Fruit fly (Drosophila melanogaster) whole organism, embryonic: ENCODE measurements around the gene beta4GalT7.

Experiments used
- Abd-B ChIP-seq: fragments of 200-800 bp; sonication (Bioruptor generic); optimal IDR thresholded peaks from 2 replicates; lab custom pipeline; 2018; ENCODE audit warnings: missing biosample characterization, mild to moderate bottlenecking, missing genetic modification characterization, moderate library complexity
- Atf-2 ChIP-seq: fragments of 200-800 bp; sonication (Bioruptor generic); optimal IDR thresholded peaks from 2 replicates; lab custom pipeline; 2016; ENCODE audit warnings: missing biosample characterization, missing genetic modification characterization
- CG10209 ChIP-seq: fragments of 200-800 bp; sonication (Bioruptor generic); optimal IDR thresholded peaks from 3 replicates; lab custom pipeline; 2017; ENCODE audit warnings: missing biosample characterization, mild to moderate bottlenecking, missing genetic modification characterization, missing genetic modification reagents
- CG10654 ChIP-seq: fragments of 200-800 bp; sonication (Bioruptor generic); optimal IDR thresholded peaks from 2 replicates; lab custom pipeline; 2016; ENCODE audit warnings: missing biosample characterization, missing genetic modification characterization
- CG10979 ChIP-seq: fragments of 200-800 bp; sonication (Bioruptor generic); optimal IDR thresholded peaks from 2 replicates; lab custom pipeline; 2018; ENCODE audit warnings: missing biosample characterization, mild to moderate bottlenecking, missing genetic modification characterization, moderate library complexity
- CG11456 ChIP-seq: fragments of 200-800 bp; sonication (Bioruptor generic); IDR thresholded peaks from 3 replicates; pipeline ENCODE4 v1.3.6; 2022; ENCODE audit warnings: missing biosample characterization, missing genetic modification characterization
- CG12744 ChIP-seq: fragments of 200-800 bp; sonication (Bioruptor generic); optimal IDR thresholded peaks from 2 replicates; lab custom pipeline; 2016; ENCODE audit warnings: missing biosample characterization, missing genetic modification characterization
- CG13287 ChIP-seq: fragments of 200-800 bp; sonication (Bioruptor generic); IDR thresholded peaks from 2 replicates; pipeline ENCODE4 v1.3.6; 2022; ENCODE audit warnings: missing biosample characterization, missing genetic modification characterization; ENCODE audit not compliant: partially characterized antibody
- CG13775 ChIP-seq: fragments of 200-800 bp; sonication (Bioruptor generic); optimal IDR thresholded peaks from 3 replicates; lab custom pipeline; 2017; ENCODE audit warnings: missing biosample characterization, mild to moderate bottlenecking, missing genetic modification characterization
- CG17359 ChIP-seq: fragments of 200-800 bp; sonication (Bioruptor generic); optimal IDR thresholded peaks from 3 replicates; lab custom pipeline; 2018; ENCODE audit warnings: missing biosample characterization, mild to moderate bottlenecking, missing genetic modification characterization, moderate library complexity
- CG18011 ChIP-seq: fragments of 200-800 bp; sonication (Bioruptor generic); optimal IDR thresholded peaks from 2 replicates; lab custom pipeline; 2017; ENCODE audit warnings: missing biosample characterization, missing genetic modification characterization, mild to moderate bottlenecking, moderate library complexity, missing genotype
- CG2199 ChIP-seq: fragments of 200-800 bp; sonication (Bioruptor generic); IDR thresholded peaks from 3 replicates; pipeline ENCODE4 v1.3.6; 2022; ENCODE audit warnings: missing biosample characterization, missing genetic modification characterization
- CG2202 ChIP-seq: fragments of 200-800 bp; sonication (Bioruptor generic); optimal IDR thresholded peaks from 2 replicates; lab custom pipeline; 2018; ENCODE audit warnings: missing biosample characterization, mild to moderate bottlenecking, missing genetic modification characterization
- CG30020 ChIP-seq: fragments of 200-800 bp; optimal IDR thresholded peaks from 2 replicates; lab custom pipeline; 2019; ENCODE audit warnings: missing biosample characterization, mild to moderate bottlenecking, missing genetic modification characterization, moderate library complexity
- CG33557 ChIP-seq: fragments of 200-800 bp; sonication (Bioruptor generic); optimal IDR thresholded peaks from 2 replicates; lab custom pipeline; 2019; ENCODE audit warnings: missing biosample characterization, mild to moderate bottlenecking, missing genetic modification characterization, moderate library complexity
- CG9797 ChIP-seq: fragments of 200-800 bp; sonication (Bioruptor generic); optimal IDR thresholded peaks from 3 replicates; lab custom pipeline; 2018; ENCODE audit warnings: missing biosample characterization, mild to moderate bottlenecking, missing genetic modification characterization
- CG9876 ChIP-seq: fragments of 200-800 bp; sonication (Bioruptor generic); optimal IDR thresholded peaks from 2 replicates; lab custom pipeline; 2016; ENCODE audit warnings: missing biosample characterization, missing genetic modification characterization
- CoRest ChIP-seq: fragments of 200-800 bp; sonication (Bioruptor generic); optimal IDR thresholded peaks from 3 replicates; lab custom pipeline; 2018; ENCODE audit warnings: missing biosample characterization, mild to moderate bottlenecking, missing genetic modification characterization, moderate library complexity
- Dek ChIP-seq: fragments of 200-800 bp; sonication (Bioruptor generic); optimal IDR thresholded peaks from 3 replicates; lab custom pipeline; 2019; ENCODE audit warnings: missing biosample characterization, mild to moderate bottlenecking, missing genetic modification characterization, moderate library complexity
- Dip2 ChIP-seq: fragments of 200-800 bp; sonication (Bioruptor generic); IDR thresholded peaks from 2 replicates; pipeline ENCODE4 v1.3.6; 2022; ENCODE audit warnings: missing biosample characterization, missing genetic modification characterization
- Ets97D ChIP-seq: fragments of 200-800 bp; sonication (Bioruptor generic); optimal IDR thresholded peaks from 3 replicates; lab custom pipeline; 2016; ENCODE audit warnings: missing biosample characterization, missing genetic modification characterization
- HLH4C ChIP-seq: fragments of 200-800 bp; sonication (Bioruptor generic); IDR thresholded peaks from 3 replicates; pipeline ENCODE4 v1.3.6; 2022; ENCODE audit warnings: missing biosample characterization, missing genetic modification characterization; ENCODE audit not compliant: partially characterized antibody
- Jarid2 ChIP-seq: fragments of 200-800 bp; sonication (Bioruptor generic); optimal IDR thresholded peaks from 3 replicates; lab custom pipeline; 2017; ENCODE audit warnings: mild to moderate bottlenecking, missing biosample characterization, missing genetic modification reagents, missing genetic modification characterization
- PHDP ChIP-seq: fragments of 200-800 bp; sonication (Bioruptor generic); optimal IDR thresholded peaks from 3 replicates; lab custom pipeline; 2018; ENCODE audit warnings: missing biosample characterization, mild to moderate bottlenecking, missing genetic modification characterization, moderate library complexity
- Ptx1 ChIP-seq: fragments of 200-800 bp; sonication (Bioruptor generic); IDR thresholded peaks from 2 replicates; pipeline ENCODE4 v1.3.6; 2022; ENCODE audit warnings: missing biosample characterization, missing genetic modification characterization
- Scr ChIP-seq: fragments of 200-800 bp; sonication (Bioruptor generic); IDR thresholded peaks from 2 replicates; pipeline ENCODE4 v1.3.6; 2022; ENCODE audit warnings: missing biosample characterization, missing genetic modification characterization; ENCODE audit not compliant: partially characterized antibody
- TFAM ChIP-seq: fragments of 200-800 bp; sonication (Bioruptor generic); optimal IDR thresholded peaks from 2 replicates; lab custom pipeline; 2017; ENCODE audit warnings: missing biosample characterization, missing genetic modification characterization, inconsistent platforms
- Tbp ChIP-seq: fragments of >200 bp; optimal IDR thresholded peaks from 2 replicates; lab custom pipeline; 2018; ENCODE audit warnings: missing biosample characterization, missing genetic modification characterization
- Xrp1 ChIP-seq: fragments of 200-800 bp; sonication (Bioruptor generic); IDR thresholded peaks from 2 replicates; pipeline ENCODE4 v1.3.6; 2022; ENCODE audit warnings: missing biosample characterization, missing genetic modification characterization
- ac ChIP-seq: fragments of 200-800 bp; sonication (Bioruptor generic); optimal IDR thresholded peaks from 3 replicates; lab custom pipeline; 2017; ENCODE audit warnings: missing biosample characterization, mild to moderate bottlenecking, missing genetic modification characterization
- al ChIP-seq: fragments of 200-800 bp; sonication (Bioruptor generic); IDR thresholded peaks from 2 replicates; pipeline ENCODE4 v1.3.6; 2022; ENCODE audit warnings: missing biosample characterization, missing genetic modification characterization
- amos ChIP-seq: fragments of 200-800 bp; sonication (Bioruptor generic); IDR thresholded peaks from 2 replicates; pipeline ENCODE4 v1.3.6; 2022; ENCODE audit warnings: missing biosample characterization, missing genetic modification characterization; ENCODE audit not compliant: partially characterized antibody
- bcd ChIP-seq: fragments of 200-800 bp; sonication (Bioruptor generic); optimal IDR thresholded peaks from 2 replicates; lab custom pipeline; 2017; ENCODE audit warnings: missing biosample characterization, mild to moderate bottlenecking, missing genetic modification characterization
- bowl ChIP-seq: fragments of 200-800 bp; sonication (Bioruptor generic); IDR thresholded peaks from 2 replicates; pipeline ENCODE4 v1.3.6; 2022; ENCODE audit warnings: missing biosample characterization, missing genetic modification characterization
- caup ChIP-seq: fragments of 200-800 bp; sonication (Bioruptor generic); optimal IDR thresholded peaks from 3 replicates; lab custom pipeline; 2017; ENCODE audit warnings: missing biosample characterization, mild to moderate bottlenecking, missing genetic modification characterization, moderate library complexity; ENCODE audit not compliant: severe bottlenecking
- chif ChIP-seq, 2 experiments: fragments of 200-800 bp; sonication (Bioruptor generic); optimal IDR thresholded peaks; 3 replicates each; lab custom pipeline; 2016; ENCODE audit warnings: missing biosample characterization in 2 of 2, missing genetic modification characterization in 2 of 2
- dmrt99B ChIP-seq: fragments of 200-800 bp; sonication (Bioruptor generic); optimal IDR thresholded peaks from 2 replicates; lab custom pipeline; 2018; ENCODE audit warnings: missing biosample characterization, mild to moderate bottlenecking, missing genetic modification characterization, moderate library complexity
- ftz-f1 ChIP-seq: fragments of 200-800 bp; sonication (Bioruptor generic); optimal IDR thresholded peaks from 2 replicates; lab custom pipeline; 2016; ENCODE audit warnings: missing biosample characterization, missing genetic modification characterization
- fu2 ChIP-seq: fragments of 200-800 bp; sonication (Bioruptor generic); optimal IDR thresholded peaks from 2 replicates; lab custom pipeline; 2016; ENCODE audit warnings: missing biosample characterization, missing genetic modification characterization
- grau ChIP-seq: fragments of 200-800 bp; optimal IDR thresholded peaks from 3 replicates; lab custom pipeline; 2019; ENCODE audit warnings: missing biosample characterization, mild to moderate bottlenecking, missing genetic modification characterization, moderate library complexity
- jigr1 ChIP-seq: fragments of 200-800 bp; sonication (Bioruptor generic); IDR thresholded peaks from 3 replicates; pipeline ENCODE4 v1.3.6; 2022; ENCODE audit warnings: missing biosample characterization, missing genetic modification characterization
- jumu ChIP-seq: fragments of 200-800 bp; sonication (Bioruptor generic); optimal IDR thresholded peaks from 3 replicates; lab custom pipeline; 2016; ENCODE audit warnings: missing biosample characterization, missing genetic modification characterization
- kay ChIP-seq: fragments of 200-800 bp; sonication (Bioruptor generic); optimal IDR thresholded peaks from 2 replicates; lab custom pipeline; 2016; ENCODE audit warnings: missing biosample characterization, missing genetic modification characterization
- pho ChIP-seq: fragments of 200-800 bp; sonication (Bioruptor generic); optimal IDR thresholded peaks from 2 replicates; lab custom pipeline; 2016; ENCODE audit warnings: missing biosample characterization, missing genetic modification characterization
- pum ChIP-seq: fragments of 200-800 bp; sonication (Bioruptor generic); optimal IDR thresholded peaks from 2 replicates; lab custom pipeline; 2016; ENCODE audit warnings: missing biosample characterization, missing genetic modification characterization
- ranshi ChIP-seq: fragments of 200-800 bp; sonication (Bioruptor generic); IDR thresholded peaks from 2 replicates; pipeline ENCODE4 v1.3.6; 2022; ENCODE audit warnings: missing biosample characterization, missing genetic modification characterization
- rib ChIP-seq: fragments of 200-800 bp; sonication (Bioruptor generic); IDR thresholded peaks from 2 replicates; pipeline ENCODE4 v1.3.6; 2022; ENCODE audit warnings: missing biosample characterization, missing genetic modification characterization
- sens-2 ChIP-seq: fragments of 200-800 bp; sonication (Bioruptor generic); IDR thresholded peaks from 2 replicates; pipeline ENCODE4 v1.3.6; 2022; ENCODE audit warnings: missing biosample characterization, missing genetic modification characterization
- sim ChIP-seq: fragments of 200-800 bp; sonication (Bioruptor generic); IDR thresholded peaks from 2 replicates; pipeline ENCODE4 v1.3.6; 2022; ENCODE audit warnings: missing biosample characterization, missing genetic modification characterization
- vnd ChIP-seq: fragments of 200-800 bp; sonication (Bioruptor generic); IDR thresholded peaks from 3 replicates; pipeline ENCODE4 v1.3.6; 2022; ENCODE audit warnings: missing biosample characterization, missing genetic modification characterization; ENCODE audit not compliant: partially characterized antibody
- wor ChIP-seq: fragments of 200-800 bp; sonication (Bioruptor generic); IDR thresholded peaks from 2 replicates; pipeline ENCODE4 v1.3.6; 2022; ENCODE audit warnings: missing biosample characterization, missing genetic modification characterization

The beta4GalT7 gene

dm6 chr3R:25039028-25039476, 16.0 kb downstream of the beta4GalT7 start, which contains the start of the genes Ythdf and bai (continued):
- TF ChIP-seq vnd (GFP tag; lab: Robert Waterston, UW) = peak; percentile 83
- TF ChIP-seq CG30020 (tag; lab: Kevin White, UChicago) = peak; percentile 60
- TF ChIP-seq CG2202 = no peak
- TF ChIP-seq CG10979 (tag; lab: Kevin White, UChicago) = peak; percentile 1
- TF ChIP-seq CG11456 (GFP tag; lab: Robert Waterston, UW) = 0 out of 3 replicates have a peak, but pooled peaks have one; percentile 47
- TF ChIP-seq CG9876 (GFP tag; lab: Kevin White, UChicago) = no peak
- TF ChIP-seq grau (tag; lab: Kevin White, UChicago) = no peak
- peak; percentile 91 for TF ChIP-seq CG13287 (GFP tag; lab: Robert Waterston, UW)
- TF ChIP-seq bowl (GFP tag; lab: Robert Waterston, UW) = no peak
- TF ChIP-seq CoRest (tag; lab: Kevin White, UChicago) = no peak
- TF ChIP-seq HLH4C (GFP tag; lab: Robert Waterston, UW) = peak; percentile 80
- no peak for TF ChIP-seq sim (GFP tag; lab: Robert Waterston, UW)
- no peak for TF ChIP-seq CG2199 (GFP tag; lab: Robert Waterston, UW)
- no peak for TF ChIP-seq Xrp1
- no peak for TF ChIP-seq wor (GFP tag; lab: Robert Waterston, UW)
- peak; percentile 38 for TF ChIP-seq pho
- no peak for TF ChIP-seq CG10209 (GFP tag; lab: Kevin White, UChicago)
- no peak for TF ChIP-seq jigr1 (GFP tag; lab: Robert Waterston, UW)
- no peak for TF ChIP-seq dmrt99B (tag; lab: Kevin White, UChicago)
- no peak for TF ChIP-seq Dip2 (GFP tag; lab: Robert Waterston, UW)
- peak; percentile 30 for TF ChIP-seq jumu
- no peak for TF ChIP-seq TFAM (GFP tag; lab: Kevin White, UChicago)
- peak; percentile 5 for TF ChIP-seq fu2 (GFP tag; lab: Kevin White, UChicago)
- TF ChIP-seq CG18011 (GFP tag; lab: Kevin White, UChicago) = no peak
- no peak for TF ChIP-seq caup (GFP tag; lab: Kevin White, UChicago)
- TF ChIP-seq PHDP (tag; lab: Kevin White, UChicago) = no peak
- no peak for TF ChIP-seq CG12744 (GFP tag; lab: Kevin White, UChicago)
- no peak for TF ChIP-seq sens-2 (GFP tag; lab: Robert Waterston, UW)
- TF ChIP-seq Ptx1 (GFP tag; lab: Robert Waterston, UW) = no peak
- TF ChIP-seq CG17359 (tag; lab: Kevin White, UChicago) = no peak
- no peak for TF ChIP-seq bcd (GFP tag; lab: Kevin White, UChicago)
- TF ChIP-seq CG10654 (GFP tag; lab: Kevin White, UChicago) = peak; percentile 18
- TF ChIP-seq Dek = no peak
- no peak for TF ChIP-seq Abd-B (GFP tag; lab: Kevin White, UChicago)
- peak; percentile 67 for TF ChIP-seq Ets97D (GFP tag; lab: Kevin White, UChicago)
- no peak for TF ChIP-seq Tbp (GFP tag; lab: Kevin White, UChicago)
- TF ChIP-seq CG13775 (GFP tag; lab: Kevin White, UChicago) = peak; percentile 46
- peak; percentile 3 for TF ChIP-seq ftz-f1 (GFP tag; lab: Kevin White, UChicago)
- TF ChIP-seq amos (GFP tag; lab: Robert Waterston, UW) = peak; percentile 86
- TF ChIP-seq CG33557 = peak; percentile 47
- no peak for TF ChIP-seq pum (GFP tag; lab: Kevin White, UChicago)
- TF ChIP-seq chif (GFP tag; optimal IDR thresholded peaks at IDR 0.05; lab: Kevin White, UChicago) = peak in 1 of 2 experiments; percentile 18
- TF ChIP-seq al (GFP tag; lab: Robert Waterston, UW) = no peak
- TF ChIP-seq rib (GFP tag; lab: Robert Waterston, UW) = no peak
- TF ChIP-seq ranshi (GFP tag; lab: Robert Waterston, UW) = no peak
- TF ChIP-seq Scr = peak; percentile 91
- TF ChIP-seq ac (GFP tag; lab: Kevin White, UChicago) = no peak
- TF ChIP-seq Jarid2 = no peak
- TF ChIP-seq Atf-2 (GFP tag; lab: Kevin White, UChicago) = no peak
- TF ChIP-seq kay (GFP tag; lab: Kevin White, UChicago) = peak; percentile 19
- TF ChIP-seq CG9797 (GFP tag; lab: Kevin White, UChicago) = peak; percentile 75
